Worm (Caenorhabditis elegans): Measurements from ENCODE around the gene gst-34.

DNA sequence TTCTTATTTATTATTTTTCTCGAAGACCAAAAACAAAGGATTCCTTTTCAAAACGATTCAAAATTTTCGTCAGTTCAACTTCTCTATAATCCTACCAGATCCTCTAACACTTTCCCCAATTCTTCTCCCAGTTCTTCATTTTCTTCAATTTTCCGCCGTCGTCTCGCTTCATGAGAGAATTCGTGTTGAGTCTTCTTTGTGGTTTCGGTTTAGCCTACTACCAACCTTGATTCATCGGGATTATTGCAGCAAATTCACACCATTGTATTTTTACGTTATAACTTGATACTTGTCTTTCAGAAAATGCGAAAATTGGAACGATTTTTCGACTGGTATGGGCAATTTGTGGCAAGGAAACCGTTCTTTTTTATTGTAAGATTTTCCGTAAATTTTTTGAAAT lies 25.2 kb downstream of the gst-34 start, which contains the start of gene ptr-20:
- no peak for TF ChIP-seq hnd-1 (tag; optimal IDR thresholded peaks at IDR 0.05)
- no peak for TF ChIP-seq sea-1 (GFP tag; conservative IDR thresholded peaks at IDR 0.05)
- TF ChIP-seq ama-1 (optimal IDR thresholded peaks at IDR 0.05), result no peak
- no peak for TF ChIP-seq B0310.2 (tag; optimal IDR thresholded peaks at IDR 0.05)
- TF ChIP-seq ceh-36 (tag; optimal IDR thresholded peaks at IDR 0.05), result no peak
- TF ChIP-seq tbx-11 (GFP tag; IDR thresholded peaks at IDR 0.05), result no peak
- no peak for TF ChIP-seq F13C5.2 (tag; optimal IDR thresholded peaks at IDR 0.05)
- TF ChIP-seq ets-7 (tag; optimal IDR thresholded peaks at IDR 0.05), result no peak
- no peak for TF ChIP-seq pes-1 (GFP tag; IDR thresholded peaks at IDR 0.05)
- TF ChIP-seq flt-1 (GFP tag; IDR thresholded peaks at IDR 0.05), result no peak
- TF ChIP-seq aly-1 (tag; optimal IDR thresholded peaks at IDR 0.05), result no peak
- no peak for TF ChIP-seq ceh-13 (GFP tag; optimal IDR thresholded peaks at IDR 0.05)
